Fruit fly (Drosophila melanogaster) Kc167 (cell line): ENCODE results near the gene Atg18b.

ENCODE experiments used
- Myc ChIP-seq: fragments of >200 bp; optimal IDR thresholded peaks from 2 replicates; lab custom pipeline; 2017; ENCODE audit warnings: missing external identifiers
- Sin3A ChIP-seq: fragments of >200 bp; optimal IDR thresholded peaks from 2 replicates; lab custom pipeline; 2018; ENCODE audit warnings: missing external identifiers
- h ChIP-seq: fragments of >200 bp; optimal IDR thresholded peaks from 3 replicates; lab custom pipeline; 2018; ENCODE audit warnings: missing external identifiers
- psq ChIP-seq: fragments of >200 bp; optimal IDR thresholded peaks from 2 replicates; lab custom pipeline; 2017; ENCODE audit warnings: missing external identifiers
- ttk ChIP-seq: sonication (Bioruptor generic); optimal IDR thresholded peaks from 2 replicates; lab custom pipeline; 2017; ENCODE audit warnings: missing external identifiers

DNA sequence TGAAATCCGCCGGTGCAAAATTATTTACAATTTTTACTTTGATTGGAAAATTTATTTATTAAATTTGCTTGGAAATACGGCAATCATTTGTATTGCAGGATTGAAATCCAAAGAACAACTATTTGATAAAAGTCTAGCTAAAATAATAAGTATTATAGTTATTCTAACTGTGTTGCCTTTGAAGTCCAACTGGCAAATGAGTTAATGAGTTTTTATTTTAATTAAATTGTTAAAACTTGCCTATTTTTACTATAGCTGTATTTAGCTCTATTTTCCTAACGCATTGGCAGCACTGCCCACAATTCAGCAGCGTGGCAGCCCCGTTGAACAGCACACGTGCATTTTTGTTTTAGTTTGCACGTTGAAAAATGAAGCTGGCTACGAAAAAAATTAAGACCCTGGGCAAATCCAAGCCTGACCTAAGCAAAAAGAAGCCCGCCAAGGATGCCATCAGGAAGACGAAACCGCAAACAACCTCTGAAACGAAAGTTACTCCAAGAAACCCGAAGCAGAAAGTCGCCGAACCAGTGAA is 57.0 kb downstream of the Atg18b start, which contains the start of gene Noc2:
- TF ChIP-seq Myc (no peak), h (no peak), psq (lab: Kevin White, UChicago) (no peak), Sin3A (lab: Kevin White, UChicago) (no peak), ttk (lab: Kevin White, UChicago) (no peak)
